Fruit fly (Drosophila melanogaster): ENCODE data around the gene mei-217.
A peak's percentile ranks its signal among the peaks of the same experiment; 100 is the strongest.

The mei-217 gene

DNA sequence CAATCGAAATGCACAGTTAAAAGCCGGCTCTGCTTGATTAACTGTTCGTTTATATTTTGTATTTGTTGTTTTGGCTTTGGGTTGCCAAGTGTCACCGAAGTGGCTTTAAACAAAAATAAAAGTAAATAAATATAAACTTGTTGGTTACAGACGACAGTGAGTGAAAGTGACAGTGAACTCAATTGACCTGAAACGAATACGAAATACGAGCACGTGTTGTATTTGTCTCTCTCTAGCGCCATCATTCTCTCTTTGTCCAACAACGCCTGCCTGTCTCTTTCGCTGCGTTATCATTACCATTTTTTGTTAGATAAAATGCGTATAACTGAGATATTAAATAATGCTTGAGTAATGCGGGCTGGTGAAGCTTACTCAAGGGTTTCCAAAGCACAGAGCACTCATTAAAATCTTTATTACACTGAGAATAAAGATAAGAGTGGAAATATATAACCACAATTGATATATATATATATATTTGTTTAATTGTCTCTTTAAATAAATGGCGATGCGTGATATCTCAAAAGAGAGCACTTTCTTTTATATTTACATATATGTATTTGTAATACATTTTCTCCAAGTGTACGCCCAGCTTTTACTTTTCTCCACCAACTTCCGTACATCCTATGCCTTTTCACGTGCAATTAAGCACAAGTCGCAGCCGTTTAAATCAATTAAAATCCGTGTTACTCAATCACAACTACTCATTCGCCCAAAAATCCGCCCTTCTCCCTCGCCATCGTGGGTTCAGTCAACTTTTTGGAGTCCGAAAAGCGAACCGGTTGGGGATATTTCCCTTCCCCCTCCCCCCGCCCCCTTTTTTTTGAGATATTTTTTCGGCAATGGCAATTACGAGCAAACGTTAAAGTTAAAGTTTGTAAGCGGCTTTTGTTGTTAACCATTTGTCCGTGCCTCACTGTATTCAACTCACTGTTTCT, 38.7 kb upstream of the mei-217 start (continued):
- no peak for TF ChIP-seq Atf-2 (GFP tag; optimal IDR thresholded peaks at IDR 0.05)
- TF ChIP-seq ab (GFP tag; optimal IDR thresholded peaks at IDR 0.05) = no peak
- TF ChIP-seq ken (GFP tag; IDR thresholded peaks at IDR 0.05) = no peak
- TF ChIP-seq CG34376 (GFP tag; optimal IDR thresholded peaks at IDR 0.05) = no peak
- TF ChIP-seq Hand (GFP tag; optimal IDR thresholded peaks at IDR 0.05) = no peak
- TF ChIP-seq Hmx (GFP tag; optimal IDR thresholded peaks at IDR 0.05) = no peak
- TF ChIP-seq dm (GFP tag; optimal IDR thresholded peaks at IDR 0.05) = no peak
- no peak for TF ChIP-seq CG3163 (GFP tag; optimal IDR thresholded peaks at IDR 0.05)
- TF ChIP-seq tio (GFP tag; optimal IDR thresholded peaks at IDR 0.05) = no peak
- no peak for TF ChIP-seq CG15073 (GFP tag; optimal IDR thresholded peaks at IDR 0.05)
- TF ChIP-seq corto (GFP tag; optimal IDR thresholded peaks at IDR 0.05) = no peak
- 0 out of 2 replicates have a peak, but pooled peaks have one; percentile 27 for TF ChIP-seq Ptx1 (GFP tag; IDR thresholded peaks at IDR 0.05)
- no peak for TF ChIP-seq pb (GFP tag; optimal IDR thresholded peaks at IDR 0.05)
- TF ChIP-seq Max (GFP tag; optimal IDR thresholded peaks at IDR 0.05) = no peak
- TF ChIP-seq gfzf (GFP tag; optimal IDR thresholded peaks at IDR 0.05) = no peak
- peak; percentile 62 for TF ChIP-seq CG18262 (tag; optimal IDR thresholded peaks at IDR 0.05)
- TF ChIP-seq D (optimal IDR thresholded peaks at IDR 0.05) = no peak
- no peak for TF ChIP-seq D (GFP tag; optimal IDR thresholded peaks at IDR 0.05)
- peak; percentile 55 for TF ChIP-seq CG17359 (tag; optimal IDR thresholded peaks at IDR 0.05)
- no peak for TF ChIP-seq CG15514 (GFP tag; optimal IDR thresholded peaks at IDR 0.05)
- no peak for TF ChIP-seq CG8478 (optimal IDR thresholded peaks at IDR 0.05)
- no peak for TF ChIP-seq sens (GFP tag)
- TF ChIP-seq bab2 (GFP tag; optimal IDR thresholded peaks at IDR 0.05) = no peak
- TF ChIP-seq Nf-YA (GFP tag; IDR thresholded peaks at IDR 0.05) = no peak
- no peak for TF ChIP-seq stwl (tag; optimal IDR thresholded peaks at IDR 0.05)
- TF ChIP-seq CG13287 (GFP tag; IDR thresholded peaks at IDR 0.05; ENCODE audit: partially characterized antibody) = no peak
- TF ChIP-seq CG13424 (tag; optimal IDR thresholded peaks at IDR 0.05) = no peak
- TF ChIP-seq Fer3 (tag; optimal IDR thresholded peaks at IDR 0.05) = peak; percentile 23
- TF ChIP-seq Meics (GFP tag; optimal IDR thresholded peaks at IDR 0.05) = peak; percentile 25
- TF ChIP-seq CG31365 (tag; optimal IDR thresholded peaks at IDR 0.05) = no peak
- no peak for TF ChIP-seq CG10543 (GFP tag; optimal IDR thresholded peaks at IDR 0.05)
- TF ChIP-seq CG15479 (GFP tag; optimal IDR thresholded peaks at IDR 0.05) = no peak
- no peak for TF ChIP-seq CG11085 (GFP tag; IDR thresholded peaks at IDR 0.05)
- no peak for TF ChIP-seq lilli (GFP tag; optimal IDR thresholded peaks at IDR 0.05)
- TF ChIP-seq HmgD (GFP tag; optimal IDR thresholded peaks at IDR 0.05) = no peak
- TF ChIP-seq cad (GFP tag; optimal IDR thresholded peaks at IDR 0.05) = no peak
- no peak for TF ChIP-seq CG6791 (GFP tag; IDR thresholded peaks at IDR 0.05; ENCODE audit: partially characterized antibody)
- TF ChIP-seq CG7928 (GFP tag; optimal IDR thresholded peaks at IDR 0.05) = no peak
- TF ChIP-seq CG12299 (tag; optimal IDR thresholded peaks at IDR 0.05) = no peak
- no peak for TF ChIP-seq Deaf1 (tag; optimal IDR thresholded peaks at IDR 0.05)
- no peak for TF ChIP-seq hth (optimal IDR thresholded peaks at IDR 0.05)
- TF ChIP-seq emc (GFP tag; optimal IDR thresholded peaks at IDR 0.05) = no peak
- no peak for TF ChIP-seq Dll (GFP tag; IDR thresholded peaks at IDR 0.05; ENCODE audit: partially characterized antibody)
- TF ChIP-seq Hr78 (GFP tag; optimal IDR thresholded peaks at IDR 0.05) = peak in 1 of 2 experiments; percentile 52
- peak; percentile 23 for TF ChIP-seq CG12391 (tag; optimal IDR thresholded peaks at IDR 0.05)
- peak; percentile 24; the same call in 1 of the 3 replicates for TF ChIP-seq croc (GFP tag; conservative IDR thresholded peaks at IDR 0.05)
- TF ChIP-seq CG17568 (GFP tag; optimal IDR thresholded peaks at IDR 0.05) = no peak
- no peak for TF ChIP-seq CG12942 (GFP tag; optimal IDR thresholded peaks at IDR 0.05)
- no peak for TF ChIP-seq abd-A (tag; optimal IDR thresholded peaks at IDR 0.05)
